Fruit fly (Drosophila melanogaster) whole organism, wandering third instar larva: ENCODE measurements around the gene CG14269.

Source experiments
- Abd-B ChIP-seq: fragments of >200 bp; optimal IDR thresholded peaks from 2 replicates; lab custom pipeline; 2017; ENCODE audit warnings: missing biosample characterization, missing genetic modification characterization
- CG32264 ChIP-seq: fragments of 200-800 bp; sonication (Bioruptor generic); optimal IDR thresholded peaks from 2 replicates; lab custom pipeline; 2016; ENCODE audit warnings: missing biosample characterization, missing genetic modification characterization
- CG9705 ChIP-seq: fragments of 200-800 bp; sonication (Bioruptor generic); optimal IDR thresholded peaks from 2 replicates; lab custom pipeline; 2018; ENCODE audit warnings: missing biosample characterization, mild to moderate bottlenecking, missing genetic modification characterization
- Dfd ChIP-seq: fragments of >200 bp; optimal IDR thresholded peaks from 2 replicates; lab custom pipeline; 2017; ENCODE audit warnings: missing biosample characterization, missing genetic modification characterization
- Dif ChIP-seq: fragments of 200-275, 200-300 bp; sonication (Bioruptor generic); optimal IDR thresholded peaks from 2 replicates; lab custom pipeline; 2018; ENCODE audit warnings: missing biosample characterization, missing genetic modification characterization; ENCODE audit not compliant: partially characterized antibody
- GATAd ChIP-seq: sonication (Bioruptor generic); optimal IDR thresholded peaks from 2 replicates; lab custom pipeline; 2016; ENCODE audit warnings: missing biosample characterization, missing genetic modification characterization
- HLH106 ChIP-seq: fragments of 200-800 bp; optimal IDR thresholded peaks from 3 replicates; lab custom pipeline; 2019; ENCODE audit warnings: missing biosample characterization, mild to moderate bottlenecking, missing genetic modification characterization, moderate library complexity
- Hnf4 ChIP-seq: fragments of 200-800 bp; sonication (Bioruptor generic); optimal IDR thresholded peaks from 2 replicates; lab custom pipeline; 2016; ENCODE audit warnings: missing biosample characterization, mild to moderate bottlenecking, missing genetic modification characterization
- Hr78 ChIP-seq: fragments of >200 bp; optimal IDR thresholded peaks from 2 replicates; lab custom pipeline; 2017; ENCODE audit warnings: missing biosample characterization, missing genetic modification characterization
- Hr83 ChIP-seq: fragments of 200-300 bp; sonication (Bioruptor generic); optimal IDR thresholded peaks from 2 replicates; lab custom pipeline; 2016; ENCODE audit warnings: missing biosample characterization, mild to moderate bottlenecking, missing genetic modification characterization, moderate library complexity; ENCODE audit not compliant: poor library complexity, severe bottlenecking
- Jra ChIP-seq: sonication (Bioruptor generic); optimal IDR thresholded peaks from 2 replicates; lab custom pipeline; 2016; ENCODE audit warnings: missing biosample characterization, missing genetic modification characterization
- Mio ChIP-seq: sonication (Bioruptor generic); optimal IDR thresholded peaks from 2 replicates; lab custom pipeline; 2016; ENCODE audit warnings: missing biosample characterization, missing genetic modification characterization
- Myc ChIP-seq: fragments of >200 bp; optimal IDR thresholded peaks from 2 replicates; lab custom pipeline; 2017
- OdsH ChIP-seq: fragments of 200-800 bp; sonication (Bioruptor generic); optimal IDR thresholded peaks from 2 replicates; lab custom pipeline; 2016; ENCODE audit warnings: missing biosample characterization, mild to moderate bottlenecking, missing genetic modification characterization
- Rel ChIP-seq, 2 experiments: fragments of 200-800 bp; sonication (Bioruptor generic) in 1 of 2; optimal IDR thresholded peaks; 2 replicates in 1 of 2; 3 replicates in 1 of 2; lab custom pipeline; 2016 to 2019; ENCODE audit warnings: mild to moderate bottlenecking in 2 of 2, missing biosample characterization in 2 of 2, missing genetic modification characterization in 2 of 2, moderate library complexity in 1 of 2
- Sp1 ChIP-seq: fragments of 200-800 bp; sonication (Bioruptor generic); optimal IDR thresholded peaks from 3 replicates; lab custom pipeline; 2019; ENCODE audit warnings: missing biosample characterization, mild to moderate bottlenecking, missing genetic modification characterization, moderate library complexity
- Vsx2 ChIP-seq: fragments of 200-300, 225-300 bp; sonication (Bioruptor generic); optimal IDR thresholded peaks from 2 replicates; lab custom pipeline; 2018; ENCODE audit warnings: missing biosample characterization, missing genetic modification characterization; ENCODE audit not compliant: partially characterized antibody
- br ChIP-seq: fragments of 200-800 bp; sonication (Bioruptor generic); optimal IDR thresholded peaks from 2 replicates; lab custom pipeline; 2016; ENCODE audit warnings: missing biosample characterization, missing genetic modification characterization
- dl ChIP-seq, 2 experiments: fragments of 175-275, 200-275 bp in 1 of 2; fragments of 200-275 bp in 1 of 2; sonication (Bioruptor generic); optimal IDR thresholded peaks; lab custom pipeline; 2018; ENCODE audit warnings: mild to moderate bottlenecking in 2 of 2, missing biosample characterization in 2 of 2, missing genetic modification characterization in 2 of 2, moderate library complexity in 2 of 2; ENCODE audit not compliant: partially characterized antibody in 2 of 2, insufficient read depth in 1 of 2
- dmrt93B ChIP-seq: fragments of 200-800 bp; sonication (Bioruptor generic); optimal IDR thresholded peaks from 2 replicates; lab custom pipeline; 2018; ENCODE audit warnings: missing biosample characterization, mild to moderate bottlenecking, missing genetic modification characterization
- dsf ChIP-seq: sonication (Bioruptor generic); optimal IDR thresholded peaks from 2 replicates; lab custom pipeline; 2016; ENCODE audit warnings: missing biosample characterization, missing genetic modification characterization, borderline replicate concordance
- fru ChIP-seq: fragments of 200-800 bp; sonication (Bioruptor generic); optimal IDR thresholded peaks from 3 replicates; lab custom pipeline; 2016; ENCODE audit warnings: missing biosample characterization, mild to moderate bottlenecking, missing genetic modification characterization
- h ChIP-seq: fragments of 200-800 bp; sonication (Bioruptor generic); optimal IDR thresholded peaks from 3 replicates; lab custom pipeline; 2016; ENCODE audit warnings: missing biosample characterization, mild to moderate bottlenecking, missing genetic modification characterization
- jim ChIP-seq: fragments of 175-275, 200-325 bp; sonication (Bioruptor generic); optimal IDR thresholded peaks from 2 replicates; lab custom pipeline; 2016; ENCODE audit warnings: missing biosample characterization, mild to moderate bottlenecking, missing genetic modification characterization
- pan ChIP-seq: fragments of >200 bp; optimal IDR thresholded peaks from 2 replicates; lab custom pipeline; 2017
- psq ChIP-seq: fragments of 200-800 bp; sonication (Bioruptor generic); optimal IDR thresholded peaks from 3 replicates; lab custom pipeline; 2017; ENCODE audit warnings: missing biosample characterization, mild to moderate bottlenecking, missing genetic modification characterization, moderate library complexity
- rgr ChIP-seq: fragments of 200-800 bp; sonication (Bioruptor generic); optimal IDR thresholded peaks from 3 replicates; lab custom pipeline; 2016; ENCODE audit warnings: missing biosample characterization, mild to moderate bottlenecking, missing genetic modification characterization
- sage ChIP-seq: fragments of 200-800 bp; sonication (Bioruptor generic); optimal IDR thresholded peaks from 2 replicates; lab custom pipeline; 2016; ENCODE audit warnings: missing biosample characterization, mild to moderate bottlenecking, missing genetic modification characterization
- sv ChIP-seq: fragments of 200-800 bp; sonication (Bioruptor generic); optimal IDR thresholded peaks from 3 replicates; lab custom pipeline; 2016; ENCODE audit warnings: missing biosample characterization, missing genetic modification characterization
- tai ChIP-seq: sonication (Bioruptor generic); optimal IDR thresholded peaks from 2 replicates; lab custom pipeline; 2016; ENCODE audit warnings: missing biosample characterization, missing genetic modification characterization
- usp ChIP-seq: fragments of >200 bp; optimal IDR thresholded peaks from 2 replicates; lab custom pipeline; 2017; ENCODE audit warnings: missing biosample characterization, missing genetic modification characterization
- woc ChIP-seq: sonication (Bioruptor generic); optimal IDR thresholded peaks from 2 replicates; lab custom pipeline; 2016; ENCODE audit warnings: missing biosample characterization, mild to moderate bottlenecking, missing genetic modification characterization

Gene CG14269

DNA sequence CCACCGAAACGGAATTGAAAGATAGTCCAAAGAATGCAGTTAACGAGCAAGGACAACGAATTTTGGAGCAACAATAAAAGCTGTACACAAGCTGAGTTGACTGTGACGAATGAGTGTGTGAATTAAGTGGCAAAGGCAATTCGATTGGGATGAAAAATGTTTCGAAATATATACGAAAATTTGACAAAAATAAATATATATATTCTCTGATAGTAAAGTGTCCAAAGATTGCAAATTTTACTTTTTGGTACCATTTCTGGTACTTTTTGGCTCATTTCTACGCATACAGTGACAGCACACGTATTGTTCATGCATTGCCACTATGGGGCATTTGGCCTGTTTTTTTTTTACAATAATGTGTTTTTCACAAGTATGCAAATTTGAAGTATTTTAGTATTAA lies 28.3 kb upstream of the CG14269 start, which contains the start of gene CG16781:
CG16781 (minus strand) TSS at position 101 of the 400 bp plus-strand sequence.
- TF ChIP-seq Rel (GFP tag; optimal IDR thresholded peaks at IDR 0.05; lab: Kevin White, UChicago), result no peak
- no peak for TF ChIP-seq Rel (tag; optimal IDR thresholded peaks at IDR 0.05; lab: Kevin White, UChicago)
- TF ChIP-seq HLH106 (tag; lab: Kevin White, UChicago), result no peak
- TF ChIP-seq Dfd (GFP tag; lab: Kevin White, UChicago), result no peak
- TF ChIP-seq dsf, result no peak
- no peak for TF ChIP-seq br (GFP tag; lab: Kevin White, UChicago)
- TF ChIP-seq jim (GFP tag; lab: Kevin White, UChicago), result no peak
- no peak for TF ChIP-seq Dif (GFP tag; lab: Kevin White, UChicago)
- TF ChIP-seq dl (GFP tag; optimal IDR thresholded peaks at IDR 0.05; lab: Kevin White, UChicago; ENCODE audit: insufficient read depth in 1 of 2, partially characterized antibody in 2 of 2), result no peak
- no peak for TF ChIP-seq Jra (GFP tag; lab: Kevin White, UChicago)
- TF ChIP-seq CG32264 (GFP tag; lab: Kevin White, UChicago), result no peak
- no peak for TF ChIP-seq Hr83 (GFP tag; lab: Kevin White, UChicago)

DNA sequence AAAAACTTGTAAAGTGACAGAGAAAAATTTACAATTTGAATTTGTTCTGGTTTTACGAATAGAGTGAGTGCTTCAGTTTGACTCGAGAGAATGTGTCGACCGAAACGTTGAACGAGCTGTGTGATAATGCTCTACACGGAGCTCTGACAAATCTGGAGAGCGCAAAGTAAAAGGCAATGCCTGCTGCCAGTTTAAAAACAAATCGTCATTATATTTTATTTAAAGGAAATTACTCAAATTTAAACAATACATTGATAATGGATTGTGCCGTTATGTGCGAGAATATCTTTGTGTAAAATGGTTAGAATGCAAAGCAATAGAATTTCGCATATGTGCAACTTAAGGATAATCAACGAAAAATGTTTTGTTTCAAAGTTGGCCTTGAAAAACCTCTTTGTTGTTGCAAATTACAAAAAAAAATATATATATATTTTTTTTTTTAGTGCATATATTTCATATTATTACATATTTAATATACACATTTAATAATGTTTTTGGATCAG lies 24.6 kb upstream of the CG14269 start, which contains the start of the genes CG16782 and CG10801:
CG16782 (minus strand) TSS at position 101 of the 503 bp plus-strand sequence.
CG10801 (plus strand) TSS at position 453 of the 503 bp plus-strand sequence.
- TF ChIP-seq pan (lab: Kevin White, UChicago), result no peak
- TF ChIP-seq CG9705 (GFP tag; lab: Kevin White, UChicago), result no peak
- no peak for TF ChIP-seq Jra (GFP tag; lab: Kevin White, UChicago)
- TF ChIP-seq sage (GFP tag; lab: Kevin White, UChicago), result no peak
- no peak for TF ChIP-seq OdsH (GFP tag; lab: Kevin White, UChicago)
- no peak for TF ChIP-seq Rel (GFP tag; optimal IDR thresholded peaks at IDR 0.05; lab: Kevin White, UChicago)
- no peak for TF ChIP-seq Rel (tag; optimal IDR thresholded peaks at IDR 0.05; lab: Kevin White, UChicago)
- TF ChIP-seq Myc (lab: Kevin White, UChicago), result no peak
- TF ChIP-seq Hnf4 (GFP tag; lab: Kevin White, UChicago), result no peak
- TF ChIP-seq tai (GFP tag; lab: Kevin White, UChicago), result no peak
- no peak for TF ChIP-seq woc
- TF ChIP-seq Sp1 (GFP tag; lab: Kevin White, UChicago), result no peak
- no peak for TF ChIP-seq CG32264 (GFP tag; lab: Kevin White, UChicago)
- no peak for TF ChIP-seq Mio
- no peak for TF ChIP-seq Abd-B
- no peak for TF ChIP-seq h (GFP tag; lab: Kevin White, UChicago)
- TF ChIP-seq sv (GFP tag; lab: Kevin White, UChicago), result no peak
- TF ChIP-seq GATAd, result no peak
- no peak for TF ChIP-seq fru (GFP tag; lab: Kevin White, UChicago)

DNA sequence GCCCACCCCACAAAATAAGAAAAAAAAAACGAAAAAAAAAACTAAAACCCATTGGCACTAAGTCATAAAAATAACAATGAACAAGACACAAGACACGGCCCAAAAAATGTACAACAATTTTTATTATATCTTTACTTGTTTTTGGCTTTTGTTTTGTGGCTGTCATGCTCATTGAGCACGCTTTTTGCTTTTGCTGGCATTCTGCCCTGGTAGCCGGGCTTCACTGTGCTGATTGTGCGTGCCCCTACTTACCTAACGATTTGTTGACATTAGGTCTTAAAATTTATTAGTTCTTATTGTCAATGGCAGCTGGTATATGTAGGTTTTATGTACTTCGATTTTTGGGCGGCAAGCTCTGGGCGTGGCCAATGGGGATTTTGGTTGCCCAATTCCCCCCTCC lies 22.9 kb upstream of the CG14269 start:
- no peak for TF ChIP-seq Sp1 (GFP tag; lab: Kevin White, UChicago)
- TF ChIP-seq Mio, result no peak
- no peak for TF ChIP-seq psq (GFP tag; lab: Kevin White, UChicago)
- TF ChIP-seq pan (lab: Kevin White, UChicago), result no peak
- no peak for TF ChIP-seq Abd-B

DNA sequence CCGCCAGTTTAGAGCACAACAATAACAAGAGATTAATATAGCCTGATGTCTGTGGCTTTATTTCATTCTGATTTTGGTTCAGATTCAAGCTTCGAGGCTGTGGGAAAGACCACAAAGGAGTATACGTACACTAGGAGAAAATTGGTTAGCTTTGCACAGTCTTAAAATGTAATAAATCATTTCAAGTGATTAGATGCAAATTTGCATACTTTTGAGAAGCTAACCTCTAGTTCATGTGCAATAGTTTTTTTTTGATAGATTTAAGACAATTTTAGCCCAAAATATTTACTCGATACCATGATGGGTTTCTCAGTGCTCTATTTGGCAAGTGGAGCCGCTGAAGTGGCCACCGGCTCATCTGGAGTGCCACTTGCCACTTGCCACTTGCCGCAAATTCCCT lies 21.9 kb upstream of the CG14269 start:
- no peak for TF ChIP-seq psq (GFP tag; lab: Kevin White, UChicago)
- no peak for TF ChIP-seq HLH106 (tag; lab: Kevin White, UChicago)
- no peak for TF ChIP-seq Hr78 (GFP tag; lab: Kevin White, UChicago)

DNA sequence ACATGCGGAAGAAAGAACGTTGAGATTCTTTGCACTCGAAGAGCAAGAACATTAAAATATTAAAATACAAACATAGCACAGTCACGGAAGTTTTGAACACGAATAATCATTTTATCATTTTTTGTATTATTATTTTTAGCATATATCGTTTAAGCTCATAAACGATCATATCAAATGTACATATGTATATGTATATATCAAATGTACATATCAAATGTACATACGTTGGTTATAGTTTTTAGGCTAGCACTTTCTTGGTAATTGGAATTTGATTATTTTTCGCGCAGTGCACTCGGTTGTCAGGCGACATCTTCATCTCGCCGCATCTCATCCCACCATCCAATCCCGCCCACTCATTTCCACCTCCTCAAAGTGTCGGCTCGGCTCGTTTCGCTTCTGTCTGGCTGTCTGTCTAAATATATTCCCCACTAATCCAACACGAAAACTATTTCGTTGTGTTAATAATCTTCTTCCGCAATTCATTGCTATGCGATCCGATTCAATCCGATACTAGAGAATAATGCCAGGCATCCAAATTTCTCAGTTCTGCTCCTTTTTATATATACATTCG lies 19.9 kb upstream of the CG14269 start:
- no peak for TF ChIP-seq dmrt93B
- no peak for TF ChIP-seq Dfd (GFP tag; lab: Kevin White, UChicago)
- TF ChIP-seq rgr (GFP tag; lab: Kevin White, UChicago), result no peak
- TF ChIP-seq CG9705 (GFP tag; lab: Kevin White, UChicago), result no peak
- no peak for TF ChIP-seq tai (GFP tag; lab: Kevin White, UChicago)
- TF ChIP-seq OdsH (GFP tag; lab: Kevin White, UChicago), result no peak
- TF ChIP-seq Hr78 (GFP tag; lab: Kevin White, UChicago), result no peak
- no peak for TF ChIP-seq dl (GFP tag; optimal IDR thresholded peaks at IDR 0.05; lab: Kevin White, UChicago; ENCODE audit: insufficient read depth in 1 of 2, partially characterized antibody in 2 of 2)
- no peak for TF ChIP-seq Mio
- no peak for TF ChIP-seq woc
- TF ChIP-seq Vsx2 (GFP tag; lab: Kevin White, UChicago), result no peak
- no peak for TF ChIP-seq usp (GFP tag; lab: Kevin White, UChicago)
- no peak for TF ChIP-seq Sp1 (GFP tag; lab: Kevin White, UChicago)
- no peak for TF ChIP-seq sage (GFP tag; lab: Kevin White, UChicago)
- no peak for TF ChIP-seq br (GFP tag; lab: Kevin White, UChicago)
